Fruit fly (Drosophila melanogaster): Measurements from ENCODE around the gene cm.

Gene cm

DNA sequence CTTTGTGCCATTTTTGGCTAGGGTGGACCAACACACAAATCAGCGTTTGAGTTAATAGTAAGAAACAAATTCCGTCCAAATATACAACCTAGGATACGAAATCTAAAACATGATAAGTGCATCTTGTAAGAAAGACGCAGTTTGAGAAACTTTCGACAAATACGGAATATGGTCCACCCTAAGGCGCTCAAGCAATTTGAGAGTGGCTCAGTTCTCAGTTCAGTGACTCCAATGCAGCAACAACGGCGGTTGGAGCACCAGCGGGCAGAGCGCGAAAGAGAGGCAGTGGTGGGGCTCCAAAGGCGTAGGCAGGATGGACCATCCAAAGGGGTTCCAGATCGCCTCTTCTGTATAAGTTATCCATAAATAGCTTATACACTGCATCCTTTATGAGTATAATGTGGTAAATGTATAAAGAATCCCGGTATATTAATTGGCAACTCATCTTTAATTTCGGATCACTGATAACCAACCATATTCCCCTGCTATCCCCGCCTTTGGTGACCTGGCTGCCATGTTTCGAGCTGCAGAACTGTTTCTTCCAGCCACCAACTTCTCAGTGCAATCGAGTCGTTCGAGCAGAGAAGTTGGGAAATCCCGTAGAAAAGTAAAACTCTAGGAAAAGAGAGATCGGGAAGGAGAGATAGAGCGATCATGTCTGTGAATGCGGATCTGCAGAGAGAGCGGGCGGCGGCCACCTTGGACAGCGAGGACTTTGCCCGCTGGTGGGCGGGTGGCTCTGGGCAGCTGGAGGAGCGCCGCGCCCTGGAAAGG is 41.4 kb downstream of the cm start, which contains the start of gene CG4586 (continued):
- peak; percentile 82 for TF ChIP-seq p53 (GFP tag; optimal IDR thresholded peaks at IDR 0.05)
- TF ChIP-seq esg (GFP tag; conservative IDR thresholded peaks at IDR 0.05), result peak; percentile 85
- peak; percentile 95 for TF ChIP-seq salm (tag; optimal IDR thresholded peaks at IDR 0.05)
- TF ChIP-seq Oli (tag; optimal IDR thresholded peaks at IDR 0.05), result peak; percentile 93
- TF ChIP-seq Hr3 (GFP tag; optimal IDR thresholded peaks at IDR 0.05), result peak; percentile 75
- TF ChIP-seq CG11085 (GFP tag; IDR thresholded peaks at IDR 0.05), result peak; percentile 53; the same call in 1 of the 2 replicates
- TF ChIP-seq CG12744 (GFP tag; optimal IDR thresholded peaks at IDR 0.05), result peak; percentile 95
- peak; percentile 78 for TF ChIP-seq YL-1 (GFP tag; optimal IDR thresholded peaks at IDR 0.05)
- TF ChIP-seq Awh (GFP tag; IDR thresholded peaks at IDR 0.05), result peak; percentile 96
- TF ChIP-seq CkIIα-i1 (GFP tag; IDR thresholded peaks at IDR 0.05), result peak; percentile 64; the same call in 1 of the 2 replicates
- peak; percentile 87 for TF ChIP-seq CG5180 (GFP tag; optimal IDR thresholded peaks at IDR 0.05)
- no peak for TF ChIP-seq vnd (GFP tag; IDR thresholded peaks at IDR 0.05; ENCODE audit: partially characterized antibody)
- no peak for TF ChIP-seq CG42726 (GFP tag; IDR thresholded peaks at IDR 0.05; ENCODE audit: partially characterized antibody)
- peak; percentile 80 for TF ChIP-seq dimm (GFP tag; IDR thresholded peaks at IDR 0.05)
- peak; percentile 96 for TF ChIP-seq CG17568 (GFP tag; optimal IDR thresholded peaks at IDR 0.05)
- TF ChIP-seq HLHmδ (GFP tag; optimal IDR thresholded peaks at IDR 0.05), result no peak
- TF ChIP-seq al (GFP tag; IDR thresholded peaks at IDR 0.05), result peak; percentile 85
- TF ChIP-seq fd64A (GFP tag; optimal IDR thresholded peaks at IDR 0.05), result peak; percentile 90
- TF ChIP-seq CG3407 (GFP tag; optimal IDR thresholded peaks at IDR 0.05), result peak; percentile 87
- peak; percentile 81 for TF ChIP-seq Oaz (GFP tag; IDR thresholded peaks at IDR 0.05)
- TF ChIP-seq sc (optimal IDR thresholded peaks at IDR 0.05), result no peak
- peak; percentile 81 for TF ChIP-seq sc (GFP tag; optimal IDR thresholded peaks at IDR 0.05)
- TF ChIP-seq CG9876 (GFP tag; optimal IDR thresholded peaks at IDR 0.05), result peak; percentile 89
- TF ChIP-seq CG1602 (GFP tag; optimal IDR thresholded peaks at IDR 0.05), result peak; percentile 86
- peak; percentile 96 for TF ChIP-seq rib (GFP tag; IDR thresholded peaks at IDR 0.05)
- peak; percentile 94 for TF ChIP-seq NC2β (GFP tag; optimal IDR thresholded peaks at IDR 0.05)
- peak; percentile 97 for TF ChIP-seq caup (GFP tag; optimal IDR thresholded peaks at IDR 0.05; ENCODE audit: severe bottlenecking)
- TF ChIP-seq eve (GFP tag; optimal IDR thresholded peaks at IDR 0.05), result no peak
- peak; percentile 59 for TF ChIP-seq croc (GFP tag; conservative IDR thresholded peaks at IDR 0.05)
- TF ChIP-seq Atf6 (GFP tag; IDR thresholded peaks at IDR 0.05), result peak; percentile 96
- peak; percentile 39 for TF ChIP-seq Sry-β (GFP tag; optimal IDR thresholded peaks at IDR 0.05)
- peak; percentile 94 for TF ChIP-seq org-1 (GFP tag; optimal IDR thresholded peaks at IDR 0.05)
- peak; percentile 96 for TF ChIP-seq repo (GFP tag; optimal IDR thresholded peaks at IDR 0.05)
- TF ChIP-seq HHEX (GFP tag; optimal IDR thresholded peaks at IDR 0.05), result peak; percentile 97
- peak; percentile 94 for TF ChIP-seq vfl (GFP tag; optimal IDR thresholded peaks at IDR 0.05)
- TF ChIP-seq corto (GFP tag; optimal IDR thresholded peaks at IDR 0.05), result peak; percentile 96
- peak; percentile 92 for TF ChIP-seq ap (GFP tag; IDR thresholded peaks at IDR 0.05)
- peak; percentile 94 for TF ChIP-seq CG5953 (GFP tag; IDR thresholded peaks at IDR 0.05)
- peak; percentile 91 for TF ChIP-seq CG1529 (GFP tag; optimal IDR thresholded peaks at IDR 0.05)
- peak; percentile 56 for TF ChIP-seq Elba2 (GFP tag; optimal IDR thresholded peaks at IDR 0.05)
- peak; percentile 97 for TF ChIP-seq CG6765 (GFP tag; optimal IDR thresholded peaks at IDR 0.05)
- TF ChIP-seq CG15073 (GFP tag; optimal IDR thresholded peaks at IDR 0.05), result peak; percentile 67
- peak; percentile 91 for TF ChIP-seq row (GFP tag; IDR thresholded peaks at IDR 0.05)
- TF ChIP-seq psq (GFP tag; optimal IDR thresholded peaks at IDR 0.05), result peak; percentile 54
- peak; percentile 81 for TF ChIP-seq Jarid2 (GFP tag; optimal IDR thresholded peaks at IDR 0.05)
- peak; percentile 84 for TF ChIP-seq wor (GFP tag; IDR thresholded peaks at IDR 0.05)
- TF ChIP-seq CG18476 (GFP tag; optimal IDR thresholded peaks at IDR 0.05), result peak; percentile 95
- peak; percentile 86 for TF ChIP-seq CG30431 (GFP tag; optimal IDR thresholded peaks at IDR 0.05)
- TF ChIP-seq Gsc (GFP tag; IDR thresholded peaks at IDR 0.05), result peak; percentile 43; the same call in 1 of the 2 replicates
- no peak for TF ChIP-seq CG7745 (tag; optimal IDR thresholded peaks at IDR 0.05)
